Fruit fly (Drosophila melanogaster): ENCODE data around the gene CG6138.

Gene CG6138

dm6 chr2L:10543992-10544391 lies 23.1 kb upstream of the CG6138 start:
- TF ChIP-seq tai (GFP tag; optimal IDR thresholded peaks at IDR 0.05) (no peak), OdsH (GFP tag; optimal IDR thresholded peaks at IDR 0.05) (no peak), pan (optimal IDR thresholded peaks at IDR 0.05) (no peak), N (GFP tag; optimal IDR thresholded peaks at IDR 0.05) (no peak), fru (GFP tag; optimal IDR thresholded peaks at IDR 0.05) (no peak), br (GFP tag; optimal IDR thresholded peaks at IDR 0.05) (no peak), lola (GFP tag; optimal IDR thresholded peaks at IDR 0.05) (no peak), CrebA (GFP tag; optimal IDR thresholded peaks at IDR 0.05; ENCODE audit: borderline replicate concordance) (no peak), CG9705 (GFP tag; optimal IDR thresholded peaks at IDR 0.05) (no peak)

dm6 chr2L:10544421-10545120 lies 22.5 kb upstream of the CG6138 start, which contains the start of gene Trim9:
TSS of gene Trim9 (plus strand) at chr2L:10544883.
- TF ChIP-seq psq (GFP tag; optimal IDR thresholded peaks at IDR 0.05), result no peak
- TF ChIP-seq tai (GFP tag; optimal IDR thresholded peaks at IDR 0.05), result no peak
- no peak for TF ChIP-seq fru (GFP tag; optimal IDR thresholded peaks at IDR 0.05)
- TF ChIP-seq br (GFP tag; optimal IDR thresholded peaks at IDR 0.05), result no peak
- no peak for TF ChIP-seq Myc (optimal IDR thresholded peaks at IDR 0.05)
- TF ChIP-seq Hnf4 (GFP tag; optimal IDR thresholded peaks at IDR 0.05), result no peak
- no peak for TF ChIP-seq lola (GFP tag; optimal IDR thresholded peaks at IDR 0.05)
- no peak for TF ChIP-seq HLH106 (tag; optimal IDR thresholded peaks at IDR 0.05)
- TF ChIP-seq Jra (GFP tag; optimal IDR thresholded peaks at IDR 0.05), result no peak
- no peak for TF ChIP-seq jim (GFP tag; optimal IDR thresholded peaks at IDR 0.05)
- TF ChIP-seq Hr83 (GFP tag; optimal IDR thresholded peaks at IDR 0.05; ENCODE audit: poor library complexity, severe bottlenecking), result no peak
- no peak for TF ChIP-seq usp (GFP tag; optimal IDR thresholded peaks at IDR 0.05)
- TF ChIP-seq sv (GFP tag; optimal IDR thresholded peaks at IDR 0.05), result no peak
- no peak for TF ChIP-seq GATAd (GFP tag; optimal IDR thresholded peaks at IDR 0.05)
- no peak for TF ChIP-seq foxo (GFP tag; optimal IDR thresholded peaks at IDR 0.05)
- no peak for TF ChIP-seq dsf (GFP tag; optimal IDR thresholded peaks at IDR 0.05; ENCODE audit: borderline replicate concordance)
- TF ChIP-seq woc (GFP tag; optimal IDR thresholded peaks at IDR 0.05), result no peak
- TF ChIP-seq CG32264 (GFP tag; optimal IDR thresholded peaks at IDR 0.05), result no peak
- no peak for TF ChIP-seq OdsH (GFP tag; optimal IDR thresholded peaks at IDR 0.05)

- no peak for TF ChIP-seq GATAd (GFP tag; optimal IDR thresholded peaks at IDR 0.05)
- TF ChIP-seq N (GFP tag; optimal IDR thresholded peaks at IDR 0.05), result no peak
- no peak for TF ChIP-seq CrebA (GFP tag; optimal IDR thresholded peaks at IDR 0.05; ENCODE audit: borderline replicate concordance)
- TF ChIP-seq Hr78 (GFP tag; optimal IDR thresholded peaks at IDR 0.05), result no peak
- TF ChIP-seq fru (GFP tag; optimal IDR thresholded peaks at IDR 0.05), result no peak
- no peak for TF ChIP-seq Hr83 (GFP tag; optimal IDR thresholded peaks at IDR 0.05; ENCODE audit: poor library complexity, severe bottlenecking)
- no peak for TF ChIP-seq lola (GFP tag; optimal IDR thresholded peaks at IDR 0.05)
- no peak for TF ChIP-seq HLH106 (tag; optimal IDR thresholded peaks at IDR 0.05)
- no peak for TF ChIP-seq CG32264 (GFP tag; optimal IDR thresholded peaks at IDR 0.05)
- no peak for TF ChIP-seq h (GFP tag; optimal IDR thresholded peaks at IDR 0.05)
- no peak for TF ChIP-seq Dfd (GFP tag; optimal IDR thresholded peaks at IDR 0.05)
- no peak for TF ChIP-seq tai (GFP tag; optimal IDR thresholded peaks at IDR 0.05)
- no peak for TF ChIP-seq OdsH (GFP tag; optimal IDR thresholded peaks at IDR 0.05)
Observed at dm6 chr2L:10548814-10549423, 18.1 kb upstream of the CG6138 start.

dm6 chr2L:10552807-10553206 lies 14.2 kb upstream of the CG6138 start:
- no peak for TF ChIP-seq jim (GFP tag; optimal IDR thresholded peaks at IDR 0.05)
- TF ChIP-seq tai (GFP tag; optimal IDR thresholded peaks at IDR 0.05), result peak; percentile 28
- TF ChIP-seq Vsx2 (GFP tag; optimal IDR thresholded peaks at IDR 0.05; ENCODE audit: partially characterized antibody), result no peak
- TF ChIP-seq usp (GFP tag; optimal IDR thresholded peaks at IDR 0.05), result no peak
- no peak for TF ChIP-seq fru (GFP tag; optimal IDR thresholded peaks at IDR 0.05)
- peak; percentile 75 for TF ChIP-seq Hr83 (GFP tag; optimal IDR thresholded peaks at IDR 0.05; ENCODE audit: poor library complexity, severe bottlenecking)
- TF ChIP-seq rgr (GFP tag; optimal IDR thresholded peaks at IDR 0.05), result peak; percentile 61
- no peak for TF ChIP-seq dl (GFP tag; optimal IDR thresholded peaks at IDR 0.05; ENCODE audit: insufficient read depth in 1 of 2, partially characterized antibody in 2 of 2)
- no peak for TF ChIP-seq CrebA (GFP tag; optimal IDR thresholded peaks at IDR 0.05; ENCODE audit: borderline replicate concordance)
- TF ChIP-seq ey (GFP tag; optimal IDR thresholded peaks at IDR 0.05), result no peak
- no peak for TF ChIP-seq Abd-B (GFP tag; optimal IDR thresholded peaks at IDR 0.05)
- TF ChIP-seq Hnf4 (GFP tag; optimal IDR thresholded peaks at IDR 0.05), result peak; percentile 54
- no peak for TF ChIP-seq Myc (optimal IDR thresholded peaks at IDR 0.05)
- TF ChIP-seq GATAd (GFP tag; optimal IDR thresholded peaks at IDR 0.05), result no peak
- TF ChIP-seq brk (GFP tag; optimal IDR thresholded peaks at IDR 0.05), result no peak
- no peak for TF ChIP-seq Rel (GFP tag; optimal IDR thresholded peaks at IDR 0.05)
- TF ChIP-seq Rel (tag; optimal IDR thresholded peaks at IDR 0.05), result no peak
- TF ChIP-seq HLH106 (tag; optimal IDR thresholded peaks at IDR 0.05), result no peak
- no peak for TF ChIP-seq lola (GFP tag; optimal IDR thresholded peaks at IDR 0.05)
- TF ChIP-seq dmrt93B (GFP tag; optimal IDR thresholded peaks at IDR 0.05), result no peak
- TF ChIP-seq Mio (GFP tag; optimal IDR thresholded peaks at IDR 0.05), result no peak
- no peak for TF ChIP-seq Dif (GFP tag; optimal IDR thresholded peaks at IDR 0.05; ENCODE audit: partially characterized antibody)
- no peak for TF ChIP-seq Dfd (GFP tag; optimal IDR thresholded peaks at IDR 0.05)
- no peak for TF ChIP-seq sage (GFP tag; optimal IDR thresholded peaks at IDR 0.05)
- no peak for TF ChIP-seq Hr78 (GFP tag; optimal IDR thresholded peaks at IDR 0.05)
- peak in 1 of 2 experiments; percentile 12 for TF ChIP-seq foxo (GFP tag; optimal IDR thresholded peaks at IDR 0.05)
- peak; percentile 41 for TF ChIP-seq h (GFP tag; optimal IDR thresholded peaks at IDR 0.05)
- TF ChIP-seq woc (GFP tag; optimal IDR thresholded peaks at IDR 0.05), result no peak
- peak; percentile 22 for TF ChIP-seq Sp1 (GFP tag; optimal IDR thresholded peaks at IDR 0.05)
- TF ChIP-seq sv (GFP tag; optimal IDR thresholded peaks at IDR 0.05), result no peak
- no peak for TF ChIP-seq psq (GFP tag; optimal IDR thresholded peaks at IDR 0.05)

All from whole organism, wandering third instar larva.